Worm (Caenorhabditis elegans): Measurements from ENCODE around the gene cmtr-1.

- TF ChIP-seq pax-1 (tag; optimal IDR thresholded peaks at IDR 0.05), result no peak
- TF ChIP-seq F13H6.1 (tag; optimal IDR thresholded peaks at IDR 0.05), result no peak
- no peak for TF ChIP-seq elt-2 (tag; optimal IDR thresholded peaks at IDR 0.05)
- TF ChIP-seq ama-1 (optimal IDR thresholded peaks at IDR 0.05), result no peak
- TF ChIP-seq nhr-11 (tag; optimal IDR thresholded peaks at IDR 0.05), result no peak
Measured at ce11 chrII:15076778-15077435, 51.0 kb downstream of the cmtr-1 start, which contains the start of gene Y53F4B.19.
